Worm (Caenorhabditis elegans) whole organism, mixed stage, embryonic: ENCODE data around the gene tif-1A.

Source experiments
- bed-3 ChIP-seq: fragments of 200-800 bp; sonication (Bioruptor generic); optimal IDR thresholded peaks from 3 replicates; lab custom pipeline; 2018; ENCODE audit warnings: mild to moderate bottlenecking, missing genetic modification characterization, moderate library complexity, missing compliant biosample characterization
- elt-3 ChIP-seq: fragments of 150-350 bp; optimal IDR thresholded peaks from 2 replicates; lab custom pipeline; 2014; ENCODE audit warnings: missing biosample characterization, missing genetic modification characterization
- nhr-76 ChIP-seq: sonication (generic microtip); optimal IDR thresholded peaks from 2 replicates; lab custom pipeline; 2017; ENCODE audit warnings: missing biosample characterization, missing genetic modification characterization
- tbx-8 ChIP-seq: fragments of 200-800 bp; sonication (Bioruptor generic); optimal IDR thresholded peaks from 2 replicates; lab custom pipeline; 2018; ENCODE audit warnings: mild to moderate bottlenecking, missing genetic modification characterization, moderate library complexity, missing compliant biosample characterization
- unc-120 ChIP-seq: sonication (generic microtip); optimal IDR thresholded peaks from 2 replicates; lab custom pipeline; 2017; ENCODE audit warnings: missing genetic modification characterization, missing compliant biosample characterization; ENCODE audit not compliant: poor library complexity, severe bottlenecking
- unc-39 ChIP-seq: fragments of 150-350 bp; optimal IDR thresholded peaks from 2 replicates; lab custom pipeline; 2014; ENCODE audit warnings: missing biosample characterization, missing genetic modification characterization
- unc-62 ChIP-seq: fragments of 150-350 bp; optimal IDR thresholded peaks from 2 replicates; lab custom pipeline; 2014; ENCODE audit warnings: missing biosample characterization, missing genetic modification reagents, missing genetic modification characterization

DNA sequence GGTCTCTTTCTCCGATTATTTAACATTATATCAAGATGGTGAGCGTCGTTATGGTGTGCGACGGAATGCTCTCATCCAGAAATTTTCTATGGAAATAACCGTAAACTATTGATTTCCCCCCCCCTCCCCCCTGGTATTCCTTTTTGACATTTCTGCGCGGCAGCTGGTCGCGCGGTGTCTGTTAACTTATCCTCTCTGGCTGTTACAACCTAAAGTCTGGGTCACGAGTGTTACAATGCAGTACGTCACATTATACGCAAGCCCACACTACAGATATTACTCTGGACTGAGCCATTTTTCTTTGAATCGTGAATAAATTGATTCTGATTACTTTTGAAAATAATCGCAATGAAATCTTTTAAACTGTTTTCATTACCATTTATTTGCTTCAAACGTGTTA, 45.2 kb upstream of the tif-1A start:
- TF ChIP-seq unc-39 (tag; lab: Kevin White, UChicago) (no peak), unc-62 (GFP tag; lab: Kevin White, UChicago) (no peak), nhr-76 (no peak), unc-120 (tag; lab: Kevin White, UChicago) (no peak), tbx-8 (GFP tag; lab: Kevin White, UChicago) (no peak), elt-3 (no peak), bed-3 (GFP tag; lab: Kevin White, UChicago) (no peak)
